Worm (Caenorhabditis elegans) whole organism, young adult: ENCODE results near the gene C50H2.7.

Experiments
- ets-4 ChIP-seq: fragments of 200-800 bp; sonication (Bioruptor generic); optimal IDR thresholded peaks from 2 replicates; lab custom pipeline; 2018; ENCODE audit warnings: mild to moderate bottlenecking, missing genetic modification characterization, missing compliant biosample characterization
- snpc-1.3 ChIP-seq: sonication (generic microtip); optimal IDR thresholded peaks from 2 replicates; lab custom pipeline; 2017; ENCODE audit warnings: missing genetic modification characterization, mild to moderate bottlenecking, missing compliant biosample characterization, antibody characterized with exemption, moderate library complexity, missing genotype, missing genetic modification reagents; ENCODE audit not compliant: insufficient read depth

ce11 chrV:9944093-9944492 lies 21.5 kb downstream of the C50H2.7 start, which contains the start of gene sre-28:
- TF ChIP-seq ets-4 (no peak), snpc-1.3 (tag; lab: Kevin White, UChicago) (no peak)
